Worm (Caenorhabditis elegans) whole organism, late embryonic: ENCODE measurements around the gene K08F4.3.

Experiments used
- ama-1 ChIP-seq: fragments of 150-350 bp; optimal IDR thresholded peaks from 2 replicates; lab custom pipeline; 2014
- ceh-6 ChIP-seq: fragments of 200-800 bp; sonication (Bioruptor generic); optimal IDR thresholded peaks from 2 replicates; lab custom pipeline; 2018; ENCODE audit warnings: mild to moderate bottlenecking, missing genetic modification characterization, missing compliant biosample characterization
- gmeb-2 ChIP-seq: sonication (generic microtip); optimal IDR thresholded peaks from 2 replicates; lab custom pipeline; 2016; ENCODE audit warnings: missing genetic modification characterization, inconsistent platforms, missing compliant biosample characterization
- lin-11 ChIP-seq: fragments of 200-800 bp; sonication (Bioruptor generic); optimal IDR thresholded peaks from 2 replicates; lab custom pipeline; 2018; ENCODE audit warnings: mild to moderate bottlenecking, missing genetic modification characterization, missing compliant biosample characterization
- unc-55 ChIP-seq: sonication (generic microtip); optimal IDR thresholded peaks from 2 replicates; lab custom pipeline; 2017; ENCODE audit warnings: missing biosample characterization, missing genetic modification reagents, missing genetic modification characterization

DNA sequence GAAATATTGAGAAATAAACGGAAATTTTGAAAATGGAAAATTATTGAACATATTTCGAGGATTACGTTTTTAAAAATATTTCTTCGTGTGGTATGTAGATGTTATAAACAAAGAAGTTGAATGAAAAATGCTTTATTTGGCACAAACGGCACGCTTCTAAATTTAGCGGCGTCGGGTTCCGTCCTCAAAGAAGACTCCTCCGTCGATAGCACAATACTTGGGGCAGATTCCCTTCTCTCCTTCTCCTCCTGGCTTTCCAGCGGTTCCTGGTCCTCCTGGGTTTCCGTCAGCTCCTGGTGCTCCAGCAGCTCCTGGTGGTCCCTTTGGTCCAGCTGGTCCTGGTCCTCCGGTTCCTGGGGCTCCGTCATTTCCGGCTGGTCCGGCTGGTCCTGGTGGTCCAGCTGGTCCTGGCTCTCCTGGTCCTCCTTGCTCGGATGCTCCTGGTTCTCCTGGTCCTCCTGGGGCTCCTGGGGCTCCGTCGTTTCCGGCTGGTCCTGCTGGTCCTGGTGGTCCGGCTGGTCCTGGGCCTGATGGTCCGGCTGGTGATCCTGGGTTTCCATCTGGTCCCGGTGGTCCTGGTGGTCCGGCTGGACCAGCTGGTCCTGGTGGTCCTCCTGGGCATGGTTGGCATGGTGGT, 44.6 kb upstream of the K08F4.3 start, which contains the start of gene W01B6.8:
- TF ChIP-seq ceh-6 (GFP tag; lab: Kevin White, UChicago), result no peak
- TF ChIP-seq ama-1, result no peak
- TF ChIP-seq unc-55 (GFP tag; lab: Kevin White, UChicago), result no peak
- no peak for TF ChIP-seq gmeb-2
- TF ChIP-seq lin-11 (tag; lab: Kevin White, UChicago), result no peak
